Worm (Caenorhabditis elegans) whole organism, young adult: ENCODE data around the gene srbc-63.

Experiments
- B0336.3 ChIP-seq: fragments of 200-800 bp; sonication (Bioruptor generic); IDR thresholded peaks from 2 replicates; pipeline ENCODE4 v1.3.6; 2022; ENCODE audit warnings: missing genetic modification characterization, missing compliant biosample characterization
- C17E4.6 ChIP-seq: fragments of 200-800 bp; sonication (Bioruptor generic); IDR thresholded peaks from 2 replicates; pipeline ENCODE4 v1.3.6; 2022; ENCODE audit warnings: missing genetic modification reagents, missing genetic modification characterization, missing compliant biosample characterization
- F10E7.11 ChIP-seq: sonication (generic microtip); optimal IDR thresholded peaks from 2 replicates; lab custom pipeline; 2017; ENCODE audit warnings: mild to moderate bottlenecking, missing genetic modification characterization, moderate library complexity, missing compliant biosample characterization
- F52B5.7 ChIP-seq: sonication (generic microtip); optimal IDR thresholded peaks from 2 replicates; lab custom pipeline; 2016; ENCODE audit warnings: mild to moderate bottlenecking, missing genetic modification characterization, missing compliant biosample characterization
- F55B11.4 ChIP-seq: sonication (generic microtip); optimal IDR thresholded peaks from 2 replicates; lab custom pipeline; 2016; ENCODE audit warnings: missing compliant biosample characterization, missing genetic modification characterization, borderline replicate concordance; ENCODE audit not compliant: insufficient read depth
- K11D2.4 ChIP-seq: fragments of 200-800 bp; sonication (Bioruptor generic); IDR thresholded peaks from 2 replicates; pipeline ENCODE4 v1.3.6; 2022; ENCODE audit warnings: missing genetic modification reagents, missing genetic modification characterization, missing compliant biosample characterization
- Y53G8AR.9 ChIP-seq: fragments of 200-800 bp; sonication (Bioruptor generic); conservative IDR thresholded peaks from 2 replicates; pipeline ENCODE4 v1.3.6; 2022; ENCODE audit warnings: missing genetic modification reagents, missing genetic modification characterization, missing compliant biosample characterization
- aptf-3 ChIP-seq: fragments of 200-800 bp; sonication (Bioruptor generic); IDR thresholded peaks from 2 replicates; pipeline ENCODE4 v1.3.6; 2022; ENCODE audit warnings: missing genetic modification characterization, missing compliant biosample characterization
- atf-7 ChIP-seq: sonication (generic microtip); optimal IDR thresholded peaks from 2 replicates; lab custom pipeline; 2017; ENCODE audit warnings: mild to moderate bottlenecking, missing genetic modification characterization, missing compliant biosample characterization
- bed-1 ChIP-seq: fragments of 200-800 bp; sonication (Bioruptor generic); IDR thresholded peaks from 2 replicates; pipeline ENCODE4 v1.3.6; 2022; ENCODE audit warnings: missing genetic modification reagents, missing genetic modification characterization, missing compliant biosample characterization
- cebp-2 ChIP-seq: fragments of 200-800 bp; sonication (Bioruptor generic); IDR thresholded peaks from 2 replicates; pipeline ENCODE4 v1.3.6; 2022; ENCODE audit warnings: missing genetic modification characterization, missing compliant biosample characterization
- ceh-100 ChIP-seq: fragments of 200-800 bp; sonication (Bioruptor generic); IDR thresholded peaks from 2 replicates; pipeline ENCODE4 v1.3.6; 2022; ENCODE audit warnings: missing genetic modification reagents, missing genetic modification characterization, missing compliant biosample characterization
- ceh-27 ChIP-seq: fragments of 200-800 bp; sonication (Bioruptor generic); optimal IDR thresholded peaks from 2 replicates; lab custom pipeline; 2018; ENCODE audit warnings: mild to moderate bottlenecking, missing genetic modification characterization, moderate library complexity, missing compliant biosample characterization
- ceh-40 ChIP-seq: fragments of 200-800 bp; sonication (Bioruptor generic); IDR thresholded peaks from 2 replicates; pipeline ENCODE4 v1.3.6; 2022; ENCODE audit warnings: missing genetic modification characterization, missing compliant biosample characterization
- die-1 ChIP-seq: sonication (generic microtip); optimal IDR thresholded peaks from 2 replicates; lab custom pipeline; 2016; ENCODE audit warnings: missing genotype, mild to moderate bottlenecking, missing genetic modification characterization, missing compliant biosample characterization
- egl-18 ChIP-seq: fragments of 200-800 bp; sonication (Bioruptor generic); IDR thresholded peaks from 2 replicates; pipeline ENCODE4 v1.3.6; 2022; ENCODE audit warnings: missing genetic modification reagents, missing genetic modification characterization, missing compliant biosample characterization
- egrh-3 ChIP-seq: fragments of 200-800 bp; sonication (Bioruptor generic); IDR thresholded peaks from 2 replicates; pipeline ENCODE4 v1.3.6; 2022; ENCODE audit warnings: missing genetic modification reagents, missing genetic modification characterization, missing compliant biosample characterization
- him-1 ChIP-seq: sonication (generic microtip); optimal IDR thresholded peaks from 2 replicates; lab custom pipeline; 2016; ENCODE audit warnings: missing genotype, missing genetic modification reagents, missing genetic modification characterization, missing compliant biosample characterization
- hlh-12 ChIP-seq: sonication (generic microtip); optimal IDR thresholded peaks from 2 replicates; lab custom pipeline; 2016; ENCODE audit warnings: missing genetic modification characterization, missing compliant biosample characterization
- hrde-1 ChIP-seq: sonication (generic microtip); optimal IDR thresholded peaks from 2 replicates; lab custom pipeline; 2016; ENCODE audit warnings: missing genetic modification characterization, mild to moderate bottlenecking, missing compliant biosample characterization, moderate library complexity, missing genotype, missing genetic modification reagents, borderline replicate concordance
- lin-26 ChIP-seq: fragments of 200-800 bp; sonication (Bioruptor generic); IDR thresholded peaks from 2 replicates; pipeline ENCODE4 v1.3.6; 2022; ENCODE audit warnings: missing genetic modification reagents, missing genetic modification characterization, missing compliant biosample characterization
- lin-35 ChIP-seq, 3 experiments: fragments of 150-350 bp in 2 of 3; sonication (generic microtip) in 1 of 3; optimal IDR thresholded peaks; 2 replicates each; lab custom pipeline; 2014 to 2018; ENCODE audit warnings: missing biosample characterization in 3 of 3, missing genetic modification characterization in 3 of 3, missing genetic modification reagents in 3 of 3
- lsl-1 ChIP-seq: fragments of 200-800 bp; sonication (Bioruptor generic); optimal IDR thresholded peaks from 2 replicates; lab custom pipeline; 2018; ENCODE audit warnings: mild to moderate bottlenecking, missing genetic modification characterization, moderate library complexity, missing compliant biosample characterization
- lsy-27 ChIP-seq: sonication (generic microtip); optimal IDR thresholded peaks from 2 replicates; lab custom pipeline; 2017; ENCODE audit warnings: missing genetic modification characterization, mild to moderate bottlenecking, missing compliant biosample characterization, antibody characterized with exemption, missing genotype, borderline replicate concordance; ENCODE audit not compliant: insufficient read depth
- mcd-1 ChIP-seq: fragments of 200-800 bp; sonication (Bioruptor generic); IDR thresholded peaks from 2 replicates; pipeline ENCODE4 v1.3.6; 2022; ENCODE audit warnings: missing genetic modification reagents, missing genetic modification characterization, missing compliant biosample characterization
- mel-28 ChIP-seq: sonication (generic microtip); optimal IDR thresholded peaks from 2 replicates; lab custom pipeline; 2016; ENCODE audit warnings: borderline replicate concordance, mild to moderate bottlenecking, missing genetic modification characterization, missing compliant biosample characterization
- mes-4 ChIP-seq: sonication (generic microtip); optimal IDR thresholded peaks from 2 replicates; lab custom pipeline; 2016; ENCODE audit warnings: missing genotype, missing genetic modification characterization, missing compliant biosample characterization
- nhr-179 ChIP-seq: sonication (generic microtip); optimal IDR thresholded peaks from 2 replicates; lab custom pipeline; 2016; ENCODE audit warnings: mild to moderate bottlenecking, missing genetic modification characterization, missing compliant biosample characterization
- nhr-90 ChIP-seq: sonication (generic microtip); optimal IDR thresholded peaks from 2 replicates; lab custom pipeline; 2016; ENCODE audit warnings: missing genotype, mild to moderate bottlenecking, missing genetic modification characterization, missing compliant biosample characterization
- rcor-1 ChIP-seq: fragments of 200-800 bp; sonication (Bioruptor generic); IDR thresholded peaks from 2 replicates; pipeline ENCODE4 v1.3.6; 2022; ENCODE audit warnings: missing genetic modification reagents, missing genetic modification characterization, missing compliant biosample characterization
- rec-8 ChIP-seq, 2 experiments: sonication (generic microtip); optimal IDR thresholded peaks; 2 replicates each; lab custom pipeline; 2016; ENCODE audit warnings: mild to moderate bottlenecking in 2 of 2, missing genetic modification characterization in 2 of 2, missing genetic modification reagents in 2 of 2, missing genotype in 2 of 2, missing biosample characterization in 1 of 2, missing compliant biosample characterization in 1 of 2, moderate library complexity in 1 of 2
- repo-1 ChIP-seq: sonication (generic microtip); optimal IDR thresholded peaks from 2 replicates; lab custom pipeline; 2017; ENCODE audit warnings: mild to moderate bottlenecking, missing genetic modification characterization, missing compliant biosample characterization
- snpc-1.1 ChIP-seq: sonication (generic microtip); optimal IDR thresholded peaks from 2 replicates; lab custom pipeline; 2017; ENCODE audit warnings: missing genetic modification characterization, mild to moderate bottlenecking, missing compliant biosample characterization, antibody characterized with exemption, moderate library complexity, missing genotype, missing genetic modification reagents; ENCODE audit not compliant: insufficient read depth
- snpc-3.4 ChIP-seq: sonication (generic microtip); optimal IDR thresholded peaks from 2 replicates; lab custom pipeline; 2017; ENCODE audit warnings: missing genetic modification characterization, mild to moderate bottlenecking, missing compliant biosample characterization, antibody characterized with exemption, moderate library complexity, missing genotype, missing genetic modification reagents
- tbp1 ChIP-seq: fragments of 200-800 bp; sonication (Bioruptor generic); optimal IDR thresholded peaks from 2 replicates; lab custom pipeline; 2018; ENCODE audit warnings: mild to moderate bottlenecking, missing genetic modification characterization, missing compliant biosample characterization
- tbx-9 ChIP-seq: sonication (generic microtip); optimal IDR thresholded peaks from 2 replicates; lab custom pipeline; 2016; ENCODE audit warnings: borderline replicate concordance, missing genetic modification characterization, inconsistent platforms, missing compliant biosample characterization
- tlf-1 ChIP-seq: fragments of 200-800 bp; sonication (Bioruptor generic); optimal IDR thresholded peaks from 2 replicates; lab custom pipeline; 2018; ENCODE audit warnings: mild to moderate bottlenecking, missing genetic modification characterization, missing compliant biosample characterization
- ztf-22 ChIP-seq: fragments of 200-800 bp; sonication (Bioruptor generic); optimal IDR thresholded peaks from 2 replicates; lab custom pipeline; 2018; ENCODE audit warnings: mild to moderate bottlenecking, missing genetic modification characterization, moderate library complexity, missing compliant biosample characterization
- ztf-25 ChIP-seq: fragments of 200-800 bp; sonication (Bioruptor generic); IDR thresholded peaks from 2 replicates; pipeline ENCODE4 v1.3.6; 2022; ENCODE audit warnings: missing genetic modification reagents, missing genetic modification characterization, missing compliant biosample characterization
- ztf-6 ChIP-seq: fragments of 200-800 bp; sonication (Bioruptor generic); IDR thresholded peaks from 2 replicates; pipeline ENCODE4 v1.3.6; 2022; ENCODE audit warnings: missing genetic modification reagents, missing genetic modification characterization, missing compliant biosample characterization

Gene srbc-63

DNA sequence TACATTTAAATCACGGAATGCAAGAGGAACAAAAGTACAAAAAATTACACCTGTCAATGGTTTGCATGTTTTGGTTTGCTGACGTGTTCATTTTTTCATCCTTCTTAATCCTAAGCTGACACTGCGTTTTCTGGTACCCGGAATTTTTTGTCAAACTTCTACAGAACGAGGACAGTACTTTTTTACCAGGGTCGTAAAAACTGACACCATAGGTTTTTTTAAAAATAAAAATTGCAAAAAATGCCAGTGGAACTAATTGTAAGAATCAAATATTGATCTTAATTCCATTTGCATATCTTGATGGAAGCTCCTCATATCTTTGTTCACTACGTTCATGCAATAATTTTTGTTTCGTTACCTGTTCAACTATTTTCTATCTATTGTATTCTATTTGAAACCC is 7.7 kb downstream of the srbc-63 start, which contains the start of gene srh-258 (continued):
- TF ChIP-seq rec-8 (tag; optimal IDR thresholded peaks at IDR 0.05; lab: Kevin White, UChicago) (no peak), K11D2.4 (GFP tag; lab: Robert Waterston, UW) (no peak), ceh-100 (GFP tag; lab: Robert Waterston, UW) (no peak), nhr-90 (tag; lab: Kevin White, UChicago) (no peak), rcor-1 (GFP tag; lab: Robert Waterston, UW) (no peak)

DNA sequence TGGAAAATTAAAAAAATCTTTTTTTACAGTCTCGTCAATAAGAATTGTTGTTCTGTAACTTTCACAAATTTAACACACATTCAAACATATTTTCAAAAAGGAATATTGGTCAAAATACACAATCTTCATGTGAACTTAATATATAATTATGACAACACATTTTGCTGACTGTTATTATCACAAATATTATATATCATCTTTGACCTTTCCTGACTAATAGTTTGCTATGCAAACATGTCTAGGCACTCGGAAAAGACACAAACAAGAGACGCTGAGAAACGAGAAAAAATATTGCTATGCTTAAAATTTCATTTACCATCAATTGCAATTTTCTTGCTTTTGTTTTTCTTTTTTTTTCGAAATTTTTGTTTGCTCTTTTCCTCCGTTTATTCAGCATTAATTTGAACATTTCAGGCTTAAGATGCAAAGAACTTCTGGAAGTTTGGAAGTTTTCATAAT is 10.6 kb downstream of the srbc-63 start, which contains the start of gene fbxa-135:
TSS of gene fbxa-135 (plus strand) at position 409 of the 459 bp plus-strand sequence.
- TF ChIP-seq egrh-3 (GFP tag; lab: Robert Waterston, UW) (no peak), mes-4 (no peak), ztf-6 (GFP tag; lab: Robert Waterston, UW) (no peak), ceh-40 (GFP tag; lab: Robert Waterston, UW) (no peak), F55B11.4 (no peak), C17E4.6 (no peak), lin-35 (GFP tag; optimal IDR thresholded peaks at IDR 0.05; lab: Kevin White, UChicago) (no peak)

DNA sequence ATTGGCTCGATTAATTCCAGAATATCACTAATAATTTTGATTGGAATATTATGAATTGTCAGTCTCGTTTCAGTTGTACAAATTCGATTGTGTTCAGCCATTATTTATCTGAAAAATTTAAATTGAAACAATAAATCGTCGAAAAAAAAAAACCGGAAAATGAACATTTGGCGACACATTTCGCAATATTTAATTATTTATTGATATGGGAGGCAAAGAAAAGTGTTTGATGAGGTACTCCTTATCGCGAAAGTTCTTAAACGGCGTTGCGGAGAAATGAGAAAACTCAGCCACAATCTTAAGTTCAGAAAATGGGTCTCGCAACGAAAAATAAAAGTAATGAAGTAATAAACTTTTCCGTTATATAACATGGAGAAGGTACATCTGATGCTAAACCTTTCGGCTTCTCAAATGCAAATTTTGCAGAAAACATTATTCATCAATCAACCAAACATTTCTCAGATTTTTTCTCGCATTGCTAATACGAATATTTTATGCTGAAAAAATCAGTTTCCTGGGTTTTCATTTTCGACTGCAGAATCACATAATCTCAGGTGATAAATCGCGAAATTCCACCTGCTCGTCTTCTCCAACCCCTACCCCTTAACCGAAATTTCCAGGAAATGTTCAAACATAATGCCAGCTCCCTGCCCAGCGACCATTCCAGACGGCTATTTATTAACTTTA is 12.7 kb downstream of the srbc-63 start, which contains the start of the genes T06E6.15 and sri-7:
TSS of gene T06E6.15 (minus strand) at position 101 of the 687 bp plus-strand sequence.
TSS of gene sri-7 (plus strand) at position 637 of the 687 bp plus-strand sequence.
- TF ChIP-seq ceh-27, result no peak
- no peak for TF ChIP-seq die-1 (tag; lab: Kevin White, UChicago)
- no peak for TF ChIP-seq tbx-9 (tag; lab: Kevin White, UChicago)
- TF ChIP-seq egl-18 (GFP tag; lab: Robert Waterston, UW), result no peak
- no peak for TF ChIP-seq B0336.3
- no peak for TF ChIP-seq cebp-2

- TF ChIP-seq ztf-22 (GFP tag; lab: Kevin White, UChicago) (no peak), atf-7 (tag; lab: Kevin White, UChicago) (no peak), repo-1 (no peak), mcd-1 (GFP tag; lab: Robert Waterston, UW) (no peak), F52B5.7 (tag; lab: Kevin White, UChicago) (no peak), lsl-1 (GFP tag; lab: Kevin White, UChicago) (no peak), bed-1 (no peak), F55B11.4 (no peak), ztf-25 (GFP tag; lab: Robert Waterston, UW) (no peak), hlh-12 (tag; lab: Kevin White, UChicago) (no peak), nhr-179 (tag; lab: Kevin White, UChicago) (no peak), Y53G8AR.9 (GFP tag; lab: Robert Waterston, UW) (no peak), mel-28 (no peak), aptf-3 (GFP tag; lab: Robert Waterston, UW) (no peak)
- TF ChIP-seq, all 124 proteins: peak for 0
Measured at ce11 chrV:15398728-15399127, 13.8 kb downstream of the srbc-63 start, which contains the start of gene fbxa-199. Gene fbxa-199 (minus strand): TSS chrV:15398828.

ce11 chrV:15397139-15397538 is 15.4 kb downstream of the srbc-63 start:
- TF ChIP-seq ceh-40 (GFP tag; lab: Robert Waterston, UW), result no peak
- peak; percentile 48 for TF ChIP-seq tbp1
- TF ChIP-seq lsy-27 (tag; lab: Kevin White, UChicago), result no peak
- peak; percentile 37 for TF ChIP-seq him-1 (tag; lab: Kevin White, UChicago)
- peak; percentile 13 for TF ChIP-seq snpc-3.4 (tag; lab: Kevin White, UChicago)
- peak; percentile 17 for TF ChIP-seq F10E7.11 (tag; lab: Kevin White, UChicago)
- TF ChIP-seq tlf-1 (GFP tag; lab: Kevin White, UChicago), result peak; percentile 63
- peak; percentile 50; the same call in 1 of the 2 replicates for TF ChIP-seq lin-26 (GFP tag; lab: Robert Waterston, UW)
- TF ChIP-seq hrde-1 (tag; lab: Kevin White, UChicago), result peak; percentile 82
- peak; percentile 34 for TF ChIP-seq snpc-1.1 (tag; lab: Kevin White, UChicago)
- 0 out of 2 replicates have a peak, but pooled peaks have one; percentile 12 for TF ChIP-seq C17E4.6
